Fruit fly (Drosophila melanogaster): ENCODE data around the gene Rubicon.

Rubicon gene

DNA sequence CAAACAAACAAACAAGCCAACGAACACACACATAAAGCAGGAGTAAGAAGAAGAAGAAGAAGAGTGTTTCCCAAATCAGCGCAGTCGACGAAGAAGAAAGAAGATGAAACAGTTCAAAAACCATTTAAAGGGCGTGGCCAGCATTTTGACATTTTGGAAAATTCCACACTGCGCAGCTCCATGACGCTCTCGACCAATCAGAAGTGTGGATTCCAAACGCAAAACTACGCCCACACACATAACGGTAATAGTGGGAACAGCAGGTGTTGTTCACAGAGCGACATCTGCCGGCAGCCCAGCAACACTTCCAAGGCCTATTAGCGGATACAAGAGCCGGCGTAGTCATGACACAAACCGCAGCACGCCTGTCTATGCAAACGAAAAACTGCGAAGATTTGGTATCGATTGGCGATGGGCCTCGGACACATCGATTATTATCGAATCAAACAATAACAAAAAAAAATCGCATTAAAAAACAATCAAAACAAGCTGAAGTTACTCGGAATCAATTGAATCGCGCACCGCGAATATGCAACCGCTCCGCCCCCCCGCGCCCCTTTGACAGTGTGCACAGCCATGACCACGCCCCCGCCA lies at the start of gene Rubicon (continued):
- TF ChIP-seq sima (GFP tag; optimal IDR thresholded peaks at IDR 0.05) (no peak), jing (GFP tag; optimal IDR thresholded peaks at IDR 0.05) (no peak), Fer3 (tag; optimal IDR thresholded peaks at IDR 0.05) (peak; percentile 26), CG17328 (GFP tag; IDR thresholded peaks at IDR 0.05) (no peak), Six4 (GFP tag; optimal IDR thresholded peaks at IDR 0.05) (no peak), z (GFP tag; IDR thresholded peaks at IDR 0.05) (no peak), tna (GFP tag; IDR thresholded peaks at IDR 0.05; ENCODE audit: partially characterized antibody) (peak; percentile 84), CG7372 (GFP tag; IDR thresholded peaks at IDR 0.05) (no peak), Xbp1 (GFP tag; optimal IDR thresholded peaks at IDR 0.05) (peak; percentile 59), CG2889 (GFP tag; IDR thresholded peaks at IDR 0.05) (no peak), knrl (GFP tag; IDR thresholded peaks at IDR 0.05; ENCODE audit: partially characterized antibody) (peak; percentile 84), Ada2b (GFP tag; IDR thresholded peaks at IDR 0.05) (no peak), CG10366 (GFP tag; IDR thresholded peaks at IDR 0.05) (no peak), inv (GFP tag; IDR thresholded peaks at IDR 0.05; ENCODE audit: partially characterized antibody) (peak; percentile 77), cad (GFP tag; optimal IDR thresholded peaks at IDR 0.05) (no peak), CG43689 (GFP tag; IDR thresholded peaks at IDR 0.05) (no peak), sd (tag; optimal IDR thresholded peaks at IDR 0.05) (peak; percentile 60), pita (GFP tag; optimal IDR thresholded peaks at IDR 0.05) (peak; percentile 97), tio (GFP tag; optimal IDR thresholded peaks at IDR 0.05) (no peak), CG5180 (GFP tag; optimal IDR thresholded peaks at IDR 0.05) (no peak), pros (GFP tag; optimal IDR thresholded peaks at IDR 0.05) (no peak), Ssrp (tag; optimal IDR thresholded peaks at IDR 0.05) (no peak), hkb (optimal IDR thresholded peaks at IDR 0.05) (peak; percentile 16), hkb (GFP tag; IDR thresholded peaks at IDR 0.05) (peak; percentile 62; the same call in 1 of the 2 replicates), CG8944 (GFP tag; optimal IDR thresholded peaks at IDR 0.05) (no peak), MTF-1 (GFP tag; optimal IDR thresholded peaks at IDR 0.05; ENCODE audit: borderline replicate concordance) (peak; percentile 48), CG10565 (GFP tag; optimal IDR thresholded peaks at IDR 0.05) (no peak), gce (GFP tag; IDR thresholded peaks at IDR 0.05) (no peak; the same call in 2 of the 3 replicates), Hsf (GFP tag; optimal IDR thresholded peaks at IDR 0.05) (no peak), CG5245 (GFP tag; optimal IDR thresholded peaks at IDR 0.05) (peak; percentile 32), otp (GFP tag; IDR thresholded peaks at IDR 0.05) (no peak), sug (tag; optimal IDR thresholded peaks at IDR 0.05) (peak; percentile 57), stc (GFP tag; IDR thresholded peaks at IDR 0.05) (peak; percentile 48; the same call in 1 of the 2 replicates), zen2 (GFP tag; IDR thresholded peaks at IDR 0.05; ENCODE audit: partially characterized antibody) (peak; percentile 83; the same call in 2 of the 3 replicates), CG3847 (GFP tag; IDR thresholded peaks at IDR 0.05) (peak; percentile 66), CG3163 (GFP tag; optimal IDR thresholded peaks at IDR 0.05) (peak; percentile 50), wdn (GFP tag; IDR thresholded peaks at IDR 0.05) (no peak), ac (GFP tag; optimal IDR thresholded peaks at IDR 0.05) (no peak), hb (GFP tag; IDR thresholded peaks at IDR 0.05; ENCODE audit: partially characterized antibody) (peak; percentile 87), CG8924 (tag; optimal IDR thresholded peaks at IDR 0.05) (peak; percentile 45), CG4854 (GFP tag; optimal IDR thresholded peaks at IDR 0.05) (no peak), CG17612 (GFP tag; IDR thresholded peaks at IDR 0.05) (no peak), CG12104 (GFP tag; optimal IDR thresholded peaks at IDR 0.05) (no peak), Opbp (GFP tag; IDR thresholded peaks at IDR 0.05; ENCODE audit: partially characterized antibody) (peak; percentile 89), slbo (GFP tag; IDR thresholded peaks at IDR 0.05) (peak; percentile 52), CoRest (tag; optimal IDR thresholded peaks at IDR 0.05) (peak; percentile 53), CG12942 (GFP tag; optimal IDR thresholded peaks at IDR 0.05) (no peak), Hmr (GFP tag; optimal IDR thresholded peaks at IDR 0.05) (peak; percentile 82), D (optimal IDR thresholded peaks at IDR 0.05) (no peak), D (GFP tag; optimal IDR thresholded peaks at IDR 0.05) (no peak), kay (GFP tag; optimal IDR thresholded peaks at IDR 0.05) (no peak)
